Worm (Caenorhabditis elegans) whole organism, mixed stage, embryonic: ENCODE measurements around the gene ugt-8.

Source experiments
- M03D4.4 ChIP-seq: sonication (generic microtip); optimal IDR thresholded peaks from 2 replicates; lab custom pipeline; 2017; ENCODE audit warnings: mild to moderate bottlenecking, missing genetic modification characterization, missing compliant biosample characterization
- bed-3 ChIP-seq: fragments of 200-800 bp; sonication (Bioruptor generic); optimal IDR thresholded peaks from 3 replicates; lab custom pipeline; 2018; ENCODE audit warnings: mild to moderate bottlenecking, missing genetic modification characterization, moderate library complexity, missing compliant biosample characterization
- ceh-39 ChIP-seq: fragments of 150-350 bp; optimal IDR thresholded peaks from 2 replicates; lab custom pipeline; 2014; ENCODE audit warnings: missing biosample characterization, missing genetic modification characterization
- ceh-43 ChIP-seq: fragments of 200-800 bp; sonication (Bioruptor generic); optimal IDR thresholded peaks from 2 replicates; lab custom pipeline; 2018; ENCODE audit warnings: mild to moderate bottlenecking, missing genetic modification characterization, moderate library complexity, missing compliant biosample characterization
- ces-1 ChIP-seq: fragments of 150-350 bp; optimal IDR thresholded peaks from 2 replicates; lab custom pipeline; 2014; ENCODE audit warnings: missing biosample characterization, missing genetic modification reagents, missing genetic modification characterization
- drap-1 ChIP-seq: fragments of 200-800 bp; sonication (Bioruptor generic); optimal IDR thresholded peaks from 3 replicates; lab custom pipeline; 2018; ENCODE audit warnings: mild to moderate bottlenecking, missing genetic modification characterization, missing compliant biosample characterization
- lsy-2 ChIP-seq: fragments of 150-350 bp; optimal IDR thresholded peaks from 2 replicates; lab custom pipeline; 2014; ENCODE audit warnings: missing biosample characterization, missing genetic modification characterization
- mep-1 ChIP-seq: fragments of 150-350 bp; optimal IDR thresholded peaks from 2 replicates; lab custom pipeline; 2017; ENCODE audit warnings: missing biosample characterization, missing genetic modification reagents, missing genetic modification characterization, inconsistent platforms
- mls-2 ChIP-seq: sonication (generic microtip); optimal IDR thresholded peaks from 2 replicates; lab custom pipeline; 2016; ENCODE audit warnings: mild to moderate bottlenecking, missing genetic modification characterization, moderate library complexity, missing compliant biosample characterization
- nhr-2 ChIP-seq: fragments of 150-350 bp; optimal IDR thresholded peaks from 2 replicates; lab custom pipeline; 2014; ENCODE audit warnings: missing biosample characterization, missing genetic modification characterization
- snpc-4 ChIP-seq: fragments of 150-350 bp; optimal IDR thresholded peaks from 2 replicates; lab custom pipeline; 2014; ENCODE audit warnings: missing biosample characterization, missing genetic modification characterization
- sptf-1 ChIP-seq: sonication (generic microtip); optimal IDR thresholded peaks from 2 replicates; lab custom pipeline; 2017; ENCODE audit warnings: mild to moderate bottlenecking, missing genetic modification characterization, moderate library complexity, missing compliant biosample characterization
- tbx-8 ChIP-seq: fragments of 200-800 bp; sonication (Bioruptor generic); optimal IDR thresholded peaks from 2 replicates; lab custom pipeline; 2018; ENCODE audit warnings: mild to moderate bottlenecking, missing genetic modification characterization, moderate library complexity, missing compliant biosample characterization
- unc-62 ChIP-seq: fragments of 150-350 bp; optimal IDR thresholded peaks from 2 replicates; lab custom pipeline; 2014; ENCODE audit warnings: missing biosample characterization, missing genetic modification reagents, missing genetic modification characterization
- ztf-11 ChIP-seq: fragments of 150-350 bp; optimal IDR thresholded peaks from 2 replicates; lab custom pipeline; 2014; ENCODE audit warnings: missing biosample characterization, missing genetic modification characterization

ugt-8 gene

DNA sequence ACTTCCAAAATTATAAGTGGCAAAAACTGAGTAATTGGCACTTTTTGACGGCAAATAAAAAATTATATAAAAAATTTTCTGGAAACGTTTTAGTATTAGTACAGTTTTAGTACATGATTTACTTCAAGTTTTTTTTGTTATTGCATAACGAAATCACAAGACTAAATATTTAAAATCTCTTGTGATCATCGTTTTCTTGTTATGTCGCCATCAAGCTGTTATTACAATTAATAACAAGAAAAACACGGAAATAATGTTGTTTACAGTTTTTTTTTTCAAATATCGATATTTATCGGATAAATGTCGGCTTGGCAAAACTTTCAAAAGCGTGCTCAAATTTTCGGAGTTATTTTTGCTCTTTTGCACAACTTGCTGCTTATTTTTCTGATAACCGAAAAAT lies 44.9 kb downstream of the ugt-8 start, which contains the start of gene str-209:
TSS of gene str-209 (plus strand) at position 301 of the 400 bp plus-strand sequence.
- TF ChIP-seq ces-1 (GFP tag; lab: Kevin White, UChicago) (no peak), ceh-43 (GFP tag; lab: Kevin White, UChicago) (no peak), bed-3 (GFP tag; lab: Kevin White, UChicago) (no peak), lsy-2 (no peak), mep-1 (tag; lab: Kevin White, UChicago) (no peak), drap-1 (no peak), ztf-11 (tag; lab: Kevin White, UChicago) (no peak), nhr-2 (no peak), mls-2 (tag; lab: Kevin White, UChicago) (no peak), sptf-1 (tag; lab: Kevin White, UChicago) (no peak), M03D4.4 (tag; lab: Kevin White, UChicago) (no peak), ceh-39 (tag; lab: Kevin White, UChicago) (no peak), snpc-4 (no peak), tbx-8 (no peak)

DNA sequence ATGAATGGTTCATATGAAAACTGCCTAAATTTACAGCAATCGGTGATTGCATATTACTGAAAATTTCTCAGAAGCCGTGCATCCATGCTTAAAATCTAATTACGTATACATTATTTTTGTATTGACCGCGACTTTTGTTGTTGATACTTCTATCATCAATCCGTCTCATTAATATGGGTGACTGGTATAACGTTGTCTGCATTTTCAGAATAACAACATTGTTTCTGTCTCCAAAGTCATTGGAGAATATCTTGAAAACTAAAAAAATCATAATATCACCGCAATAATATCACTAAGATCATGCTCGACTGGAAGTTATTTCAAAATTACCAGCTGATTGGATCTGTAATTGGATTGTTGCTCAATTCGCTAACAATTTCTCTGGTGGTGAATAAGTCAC lies 47.7 kb downstream of the ugt-8 start, which contains the start of gene str-207:
TSS of gene str-207 (plus strand) at position 301 of the 400 bp plus-strand sequence.
- TF ChIP-seq drap-1 = no peak
- TF ChIP-seq unc-62 (GFP tag; lab: Kevin White, UChicago) = no peak
- no peak for TF ChIP-seq nhr-2
- no peak for TF ChIP-seq ztf-11 (tag; lab: Kevin White, UChicago)
